Worm (Caenorhabditis elegans) whole organism, young adult: ENCODE measurements around the gene F15A4.10.

Experiments
- B0035.1 ChIP-seq: sonication (generic microtip); optimal IDR thresholded peaks from 2 replicates; lab custom pipeline; 2016; ENCODE audit warnings: missing genetic modification characterization, mild to moderate bottlenecking, missing compliant biosample characterization, missing genotype, missing genetic modification reagents
- D2030.7 ChIP-seq: fragments of 200-800 bp; sonication (Bioruptor generic); IDR thresholded peaks from 2 replicates; pipeline ENCODE4 v1.3.6; 2022; ENCODE audit warnings: missing genetic modification reagents, missing genetic modification characterization, missing compliant biosample characterization
- akir-1 ChIP-seq: fragments of 200-800 bp; sonication (Bioruptor generic); optimal IDR thresholded peaks from 2 replicates; lab custom pipeline; 2018; ENCODE audit warnings: mild to moderate bottlenecking, missing genetic modification characterization, moderate library complexity, missing compliant biosample characterization
- attf-3 ChIP-seq: fragments of 200-800 bp; sonication (Bioruptor generic); conservative IDR thresholded peaks from 2 replicates; pipeline ENCODE4 v1.3.6; 2022; ENCODE audit warnings: missing genetic modification reagents, missing genetic modification characterization, missing compliant biosample characterization
- attf-5 ChIP-seq: fragments of 200-800 bp; sonication (Bioruptor generic); optimal IDR thresholded peaks from 2 replicates; lab custom pipeline; 2018; ENCODE audit warnings: mild to moderate bottlenecking, missing genetic modification characterization, missing compliant biosample characterization
- ccch-3 ChIP-seq: fragments of 200-800 bp; sonication (Bioruptor generic); optimal IDR thresholded peaks from 2 replicates; lab custom pipeline; 2018; ENCODE audit warnings: mild to moderate bottlenecking, missing genetic modification characterization, missing compliant biosample characterization
- dpff-1 ChIP-seq: sonication (generic microtip); optimal IDR thresholded peaks from 2 replicates; lab custom pipeline; 2017; ENCODE audit warnings: mild to moderate bottlenecking, missing genetic modification characterization, missing compliant biosample characterization
- ets-4 ChIP-seq: fragments of 200-800 bp; sonication (Bioruptor generic); optimal IDR thresholded peaks from 2 replicates; lab custom pipeline; 2018; ENCODE audit warnings: mild to moderate bottlenecking, missing genetic modification characterization, missing compliant biosample characterization
- lag-1 ChIP-seq: fragments of 200-800 bp; sonication (Bioruptor generic); IDR thresholded peaks from 2 replicates; pipeline ENCODE4 v1.3.6; 2022; ENCODE audit warnings: missing genetic modification reagents, missing genetic modification characterization, missing compliant biosample characterization
- let-607 ChIP-seq, 2 experiments: fragments of 200-800 bp in 1 of 2; sonication (Bioruptor generic) in 1 of 2; sonication (generic microtip) in 1 of 2; optimal IDR thresholded peaks; 2 replicates each; lab custom pipeline; 2016 to 2018; ENCODE audit warnings: mild to moderate bottlenecking in 2 of 2, missing compliant biosample characterization in 2 of 2, missing genetic modification characterization in 2 of 2, moderate library complexity in 2 of 2, missing genotype in 1 of 2
- lin-26 ChIP-seq: fragments of 200-800 bp; sonication (Bioruptor generic); IDR thresholded peaks from 2 replicates; pipeline ENCODE4 v1.3.6; 2022; ENCODE audit warnings: missing genetic modification reagents, missing genetic modification characterization, missing compliant biosample characterization
- mes-4 ChIP-seq: sonication (generic microtip); optimal IDR thresholded peaks from 2 replicates; lab custom pipeline; 2016; ENCODE audit warnings: missing genotype, missing genetic modification characterization, missing compliant biosample characterization
- nhr-120 ChIP-seq: fragments of 200-800 bp; sonication (Bioruptor generic); IDR thresholded peaks from 2 replicates; pipeline ENCODE4 v1.3.6; 2022; ENCODE audit warnings: missing genetic modification characterization, missing compliant biosample characterization
- tbp1 ChIP-seq: fragments of 200-800 bp; sonication (Bioruptor generic); optimal IDR thresholded peaks from 2 replicates; lab custom pipeline; 2018; ENCODE audit warnings: mild to moderate bottlenecking, missing genetic modification characterization, missing compliant biosample characterization
- xnd-1 ChIP-seq: sonication (generic microtip); optimal IDR thresholded peaks from 2 replicates; lab custom pipeline; 2016; ENCODE audit warnings: missing genotype, missing genetic modification reagents, missing genetic modification characterization, missing compliant biosample characterization

F15A4.10 gene

DNA sequence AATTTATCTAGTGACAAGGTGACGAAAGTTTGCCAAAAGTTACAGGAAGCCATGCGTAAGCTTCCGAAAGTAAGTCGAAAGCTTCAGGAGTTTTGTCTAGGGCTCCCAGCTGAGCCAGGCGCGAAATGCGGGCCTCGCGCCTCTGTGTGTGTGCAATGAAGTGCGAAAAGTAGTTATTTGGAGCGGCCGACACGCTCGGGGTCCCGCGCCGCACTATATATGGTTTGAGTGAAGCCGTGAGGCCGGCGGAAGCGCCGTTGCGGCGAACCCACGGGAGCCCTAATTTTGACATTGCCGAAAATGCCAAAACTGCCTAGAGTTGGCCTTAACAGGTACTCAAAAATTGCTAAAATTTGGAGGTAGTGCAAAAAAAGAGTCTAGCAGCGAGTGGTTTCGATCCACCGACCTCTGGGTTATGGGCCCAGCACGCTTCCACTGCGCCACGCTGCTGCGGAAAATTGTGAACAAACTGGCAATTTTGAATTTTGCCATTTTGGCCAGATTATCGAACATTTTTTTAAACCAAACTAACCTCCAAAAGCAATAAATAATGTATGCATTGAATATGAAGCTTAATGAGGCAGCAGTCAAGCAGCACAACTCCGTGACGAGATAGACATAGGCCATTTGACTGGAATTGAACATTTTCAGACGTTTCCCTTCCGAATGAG, 49.6 kb downstream of the F15A4.10 start (continued):
- TF ChIP-seq ets-4 (no peak), let-607 (tag; optimal IDR thresholded peaks at IDR 0.05; lab: Kevin White, UChicago) (no peak), attf-3 (no peak), attf-5 (GFP tag; lab: Kevin White, UChicago) (no peak), nhr-120 (0 out of 2 replicates have a peak, but pooled peaks have one; percentile 11), xnd-1 (tag; lab: Kevin White, UChicago) (no peak), akir-1 (no peak), dpff-1 (tag; lab: Kevin White, UChicago) (no peak), B0035.1 (tag; lab: Kevin White, UChicago) (no peak), lag-1 (GFP tag; lab: Robert Waterston, UW) (no peak), mes-4 (tag; lab: Kevin White, UChicago) (no peak), lin-26 (peak; percentile 65; the same call in 1 of the 2 replicates), D2030.7 (GFP tag; lab: Robert Waterston, UW) (no peak; the same call in 1 of the 2 replicates), tbp1 (GFP tag; lab: Kevin White, UChicago) (peak; percentile 87), ccch-3 (GFP tag; lab: Kevin White, UChicago) (no peak)
